Worm (Caenorhabditis elegans): ENCODE results near the gene T22C8.1.

- TF ChIP-seq skn-1 (tag; optimal IDR thresholded peaks at IDR 0.05) = no peak
- TF ChIP-seq ceh-28 (tag; optimal IDR thresholded peaks at IDR 0.05) = no peak
- no peak for TF ChIP-seq nhr-237 (tag; optimal IDR thresholded peaks at IDR 0.05)
- TF ChIP-seq tbx-2 (tag; optimal IDR thresholded peaks at IDR 0.05) = no peak
- no peak for TF ChIP-seq mdl-1 (tag; optimal IDR thresholded peaks at IDR 0.05)
- no peak for TF ChIP-seq sea-2 (GFP tag; optimal IDR thresholded peaks at IDR 0.05)
- TF ChIP-seq fos-1 (tag; optimal IDR thresholded peaks at IDR 0.05) = no peak
- no peak for TF ChIP-seq unc-62 (GFP tag; optimal IDR thresholded peaks at IDR 0.05)
- no peak for TF ChIP-seq snpc-4 (tag; optimal IDR thresholded peaks at IDR 0.05)
- TF ChIP-seq ceh-9 (tag; optimal IDR thresholded peaks at IDR 0.05) = no peak
- TF ChIP-seq R02D3.7 (tag; optimal IDR thresholded peaks at IDR 0.05) = no peak
- no peak for TF ChIP-seq zag-1 (tag; optimal IDR thresholded peaks at IDR 0.05)
Observed at ce11 chrII:8612470-8612869, at the start of gene T22C8.1.

Data from whole organism, L3 larva.